Worm (Caenorhabditis elegans) whole organism, L3 larva: ENCODE measurements around the gene cutl-4.

Source experiments
- fkh-2 ChIP-seq: fragments of 150-350 bp; optimal IDR thresholded peaks from 2 replicates; lab custom pipeline; 2014; ENCODE audit warnings: missing biosample characterization, missing genetic modification reagents, missing genetic modification characterization
- lin-39 ChIP-seq: fragments of 150-350 bp; optimal IDR thresholded peaks from 2 replicates; lab custom pipeline; 2018; ENCODE audit warnings: missing biosample characterization, missing genetic modification reagents, missing genetic modification characterization
- nhr-12 ChIP-seq: fragments of 150-350 bp; optimal IDR thresholded peaks from 2 replicates; lab custom pipeline; 2014; ENCODE audit warnings: missing biosample characterization, missing genetic modification characterization
- nhr-25 ChIP-seq: sonication (generic microtip); optimal IDR thresholded peaks from 2 replicates; lab custom pipeline; 2017; ENCODE audit warnings: missing biosample characterization, missing genetic modification characterization
- pha-4 ChIP-seq: fragments of 150-350 bp; optimal IDR thresholded peaks from 2 replicates; lab custom pipeline; 2014; ENCODE audit warnings: missing biosample characterization, missing genetic modification reagents, missing genetic modification characterization
- pqm-1 ChIP-seq: fragments of 150-350 bp; optimal IDR thresholded peaks from 2 replicates; lab custom pipeline; 2017; ENCODE audit warnings: missing biosample characterization, missing genetic modification characterization, inconsistent platforms
- tbx-2 ChIP-seq: sonication (generic microtip); optimal IDR thresholded peaks from 2 replicates; lab custom pipeline; 2016; ENCODE audit warnings: mild to moderate bottlenecking, missing genetic modification characterization, missing compliant biosample characterization

DNA sequence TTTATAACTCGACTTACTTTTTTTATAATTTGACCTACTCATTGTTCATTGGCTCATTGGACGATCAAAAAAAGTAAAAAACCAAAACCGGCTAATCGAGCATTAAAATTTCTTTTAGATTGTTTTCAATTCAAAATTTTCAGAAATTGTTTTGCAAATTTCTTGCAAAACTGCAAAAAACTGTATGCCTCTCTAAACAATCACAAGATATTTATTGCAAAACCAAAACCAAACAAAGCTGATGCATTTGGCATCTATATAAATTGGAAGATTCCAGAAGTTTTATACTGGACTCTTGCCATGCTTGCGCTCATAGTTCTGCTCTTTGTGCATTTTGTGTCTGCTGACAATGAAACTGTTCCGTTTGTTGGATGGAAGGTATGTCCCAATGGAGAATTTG, 37.9 kb upstream of the cutl-4 start, which contains the start of gene C47A10.12:
- no peak for TF ChIP-seq pqm-1
- TF ChIP-seq fkh-2 (tag; lab: Kevin White, UChicago) = no peak
- TF ChIP-seq pha-4 (tag; lab: Kevin White, UChicago) = no peak
- no peak for TF ChIP-seq nhr-25 (tag; lab: Kevin White, UChicago)
- TF ChIP-seq nhr-12 = no peak
- TF ChIP-seq tbx-2 (tag; lab: Kevin White, UChicago) = no peak
- no peak for TF ChIP-seq lin-39 (tag; lab: Kevin White, UChicago)
